Worm (Caenorhabditis elegans) whole organism, young adult: ENCODE measurements around the gene F26G1.2.

Source experiments
- ama-1 ChIP-seq, 3 experiments: fragments of 150-350 bp in 1 of 3; sonication (generic microtip) in 2 of 3; optimal IDR thresholded peaks; 2 replicates each; lab custom pipeline; 2014 to 2018; ENCODE audit warnings: missing biosample characterization in 2 of 3, missing genetic modification characterization in 2 of 3, missing genetic modification reagents in 2 of 3
- lsy-27 ChIP-seq: sonication (generic microtip); optimal IDR thresholded peaks from 2 replicates; lab custom pipeline; 2017; ENCODE audit warnings: missing genetic modification characterization, mild to moderate bottlenecking, missing compliant biosample characterization, antibody characterized with exemption, missing genotype, borderline replicate concordance; ENCODE audit not compliant: insufficient read depth
- repo-1 ChIP-seq: sonication (generic microtip); optimal IDR thresholded peaks from 2 replicates; lab custom pipeline; 2017; ENCODE audit warnings: mild to moderate bottlenecking, missing genetic modification characterization, missing compliant biosample characterization
- ztf-18 ChIP-seq: sonication (generic microtip); optimal IDR thresholded peaks from 2 replicates; lab custom pipeline; 2016; ENCODE audit warnings: missing genotype, mild to moderate bottlenecking, missing genetic modification characterization, missing compliant biosample characterization
- ztf-28 ChIP-seq: fragments of 200-800 bp; sonication (Bioruptor generic); IDR thresholded peaks from 2 replicates; pipeline ENCODE4 v1.3.6; 2022; ENCODE audit warnings: missing genetic modification reagents, missing genetic modification characterization, missing compliant biosample characterization

ce11 chrII:4748374-4748773 lies 14.5 kb upstream of the F26G1.2 start:
- TF ChIP-seq repo-1 (tag; lab: Kevin White, UChicago) = no peak
- no peak for TF ChIP-seq ztf-28 (GFP tag; lab: Robert Waterston, UW)
- TF ChIP-seq lsy-27 (tag; lab: Kevin White, UChicago) = no peak
- no peak for TF ChIP-seq ama-1 (optimal IDR thresholded peaks at IDR 0.05; lab: Kevin White, UChicago)
- no peak for TF ChIP-seq ama-1 (GFP tag; optimal IDR thresholded peaks at IDR 0.05; lab: Kevin White, UChicago)
- no peak for TF ChIP-seq ztf-18 (tag; lab: Kevin White, UChicago)
